Fruit fly (Drosophila melanogaster): ENCODE results near the gene CG9338.

The CG9338 gene

DNA sequence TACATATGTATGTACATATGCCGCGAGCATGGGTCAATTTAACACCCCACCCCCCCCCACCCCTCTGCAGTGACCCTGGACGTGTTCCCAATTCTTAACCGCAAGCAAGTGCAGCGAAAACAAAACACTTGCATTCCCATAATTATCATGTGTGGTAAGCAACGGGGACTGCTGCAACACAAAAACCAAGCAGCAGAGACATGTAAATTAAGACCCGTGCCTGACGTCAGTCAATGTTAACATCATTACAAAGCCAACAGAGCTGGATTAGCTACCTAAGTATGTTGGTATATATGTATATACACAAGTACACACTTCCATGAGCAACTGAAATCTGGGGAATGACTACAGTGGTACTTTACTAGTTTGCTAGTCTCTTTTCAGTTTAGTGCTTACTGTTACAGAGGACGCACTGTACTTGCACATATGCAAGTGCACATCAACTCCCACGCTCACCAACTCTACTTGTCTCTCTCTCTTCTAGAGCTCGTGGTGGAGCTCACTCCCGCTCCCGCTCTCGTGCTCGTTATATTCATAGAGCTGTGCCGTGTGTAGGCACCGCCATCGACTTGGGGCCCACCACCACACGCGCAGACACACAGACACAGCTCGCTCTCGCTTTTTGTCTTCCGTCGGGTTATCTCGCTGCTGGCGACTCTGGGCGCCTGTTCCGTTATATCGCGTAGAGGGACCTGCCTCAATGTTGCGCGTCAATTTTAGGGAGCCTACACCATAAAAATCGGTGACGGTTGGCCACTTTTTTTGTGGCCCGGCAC is 43.6 kb upstream of the CG9338 start (continued):
- TF ChIP-seq CG3032 (tag; optimal IDR thresholded peaks at IDR 0.05) (peak; percentile 20), CG34406 (GFP tag; optimal IDR thresholded peaks at IDR 0.05) (no peak), Sox15 (GFP tag; optimal IDR thresholded peaks at IDR 0.05) (no peak), fkh (GFP tag; optimal IDR thresholded peaks at IDR 0.05) (no peak), OdsH (GFP tag; optimal IDR thresholded peaks at IDR 0.05) (no peak), svp (GFP tag) (no peak), Hr39 (GFP tag; optimal IDR thresholded peaks at IDR 0.05) (no peak), fd59A (GFP tag; optimal IDR thresholded peaks at IDR 0.05) (no peak), pdm3 (GFP tag; optimal IDR thresholded peaks at IDR 0.05) (no peak), CG6854 (GFP tag; optimal IDR thresholded peaks at IDR 0.05) (no peak), CG8119 (GFP tag; IDR thresholded peaks at IDR 0.05) (peak; percentile 76; the same call in 2 of the 3 replicates), CG11902 (GFP tag; optimal IDR thresholded peaks at IDR 0.05) (no peak), cyc (GFP tag; optimal IDR thresholded peaks at IDR 0.05) (no peak), CG6808 (GFP tag; optimal IDR thresholded peaks at IDR 0.05) (peak; percentile 40), CG6163 (GFP tag; IDR thresholded peaks at IDR 0.05) (no peak; the same call in 2 of the 3 replicates), Ets96B (tag; optimal IDR thresholded peaks at IDR 0.05) (no peak)

DNA sequence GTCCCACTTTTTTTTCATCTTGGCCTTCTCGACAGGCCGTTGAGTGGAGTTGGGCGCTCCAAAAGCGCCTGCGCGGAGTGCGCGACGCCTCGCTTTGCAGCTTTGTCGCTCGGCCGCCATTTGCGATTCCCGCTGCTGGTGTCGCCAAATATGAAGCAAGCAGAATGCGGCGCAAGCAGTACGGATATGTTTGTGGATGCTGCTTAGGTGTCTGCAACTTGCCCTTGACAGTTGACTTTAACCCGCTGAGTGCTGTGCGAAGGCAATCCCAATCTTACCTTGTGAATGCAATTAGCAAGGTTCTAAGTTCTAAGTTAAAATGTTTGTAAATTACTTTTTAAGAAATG is 43.0 kb upstream of the CG9338 start:
- TF ChIP-seq Hr39 (GFP tag; optimal IDR thresholded peaks at IDR 0.05) = peak; percentile 38
- TF ChIP-seq Hr38 (GFP tag; optimal IDR thresholded peaks at IDR 0.05) = no peak
- TF ChIP-seq Smox (GFP tag; optimal IDR thresholded peaks at IDR 0.05) = peak; percentile 10
- TF ChIP-seq Eip78C (GFP tag) = no peak
- peak; percentile 9 for TF ChIP-seq fd59A (GFP tag; optimal IDR thresholded peaks at IDR 0.05)
- TF ChIP-seq ss (GFP tag; optimal IDR thresholded peaks at IDR 0.05) = peak in 1 of 2 experiments; percentile 64
- peak; percentile 8 for TF ChIP-seq CG31627 (GFP tag; optimal IDR thresholded peaks at IDR 0.05)
- no peak for TF ChIP-seq CG8632 (GFP tag; optimal IDR thresholded peaks at IDR 0.05)
- TF ChIP-seq Hr4 (GFP tag; optimal IDR thresholded peaks at IDR 0.05) = no peak
- TF ChIP-seq salr (GFP tag; optimal IDR thresholded peaks at IDR 0.05) = no peak
- no peak for TF ChIP-seq net (GFP tag; optimal IDR thresholded peaks at IDR 0.05)
- TF ChIP-seq lz (GFP tag; optimal IDR thresholded peaks at IDR 0.05) = no peak
- no peak for TF ChIP-seq CG10631 (GFP tag; optimal IDR thresholded peaks at IDR 0.05)
- no peak for TF ChIP-seq CG7368 (GFP tag; optimal IDR thresholded peaks at IDR 0.05)
- TF ChIP-seq dsx (GFP tag; optimal IDR thresholded peaks at IDR 0.05; ENCODE audit: poor library complexity, severe bottlenecking) = peak; percentile 71
- TF ChIP-seq Met (GFP tag; optimal IDR thresholded peaks at IDR 0.05) = peak; percentile 14
- no peak for TF ChIP-seq CG1621 (tag; optimal IDR thresholded peaks at IDR 0.05)
- no peak for TF ChIP-seq OdsH (GFP tag; optimal IDR thresholded peaks at IDR 0.05)
- TF ChIP-seq topi (GFP tag; optimal IDR thresholded peaks at IDR 0.05) = peak; percentile 25
- no peak for TF ChIP-seq Ets21C (GFP tag; optimal IDR thresholded peaks at IDR 0.05)
- peak; percentile 25 for TF ChIP-seq esn (GFP tag; optimal IDR thresholded peaks at IDR 0.05)
- no peak for TF ChIP-seq CG3919 (GFP tag; optimal IDR thresholded peaks at IDR 0.05)
- TF ChIP-seq CG6854 (GFP tag; optimal IDR thresholded peaks at IDR 0.05) = peak; percentile 38
- TF ChIP-seq Blimp-1 (GFP tag; optimal IDR thresholded peaks at IDR 0.05) = no peak
- TF ChIP-seq Eip93F (GFP tag; optimal IDR thresholded peaks at IDR 0.05) = no peak
- TF ChIP-seq pdm3 (GFP tag; optimal IDR thresholded peaks at IDR 0.05) = no peak
- 0 out of 2 replicates have a peak, but pooled peaks have one; percentile 12 for TF ChIP-seq CG11294 (GFP tag; IDR thresholded peaks at IDR 0.05)
- TF ChIP-seq Eip75B (GFP tag; optimal IDR thresholded peaks at IDR 0.05) = no peak
- no peak for TF ChIP-seq fd85E (GFP tag; optimal IDR thresholded peaks at IDR 0.05)
- TF ChIP-seq achi (GFP tag; optimal IDR thresholded peaks at IDR 0.05) = peak; percentile 11
- no peak for TF ChIP-seq cyc (GFP tag; optimal IDR thresholded peaks at IDR 0.05)
- TF ChIP-seq CG6792 (GFP tag; optimal IDR thresholded peaks at IDR 0.05) = no peak
- peak; percentile 63 for TF ChIP-seq CG6163 (GFP tag; IDR thresholded peaks at IDR 0.05)
- no peak for TF ChIP-seq CG34406 (GFP tag; optimal IDR thresholded peaks at IDR 0.05)
- no peak for TF ChIP-seq CG11762 (GFP tag; optimal IDR thresholded peaks at IDR 0.05; ENCODE audit: insufficient read depth)
- no peak for TF ChIP-seq CG10669 (GFP tag; optimal IDR thresholded peaks at IDR 0.05)
- TF ChIP-seq svp (GFP tag) = peak; percentile 84
